Fruit fly (Drosophila melanogaster): ENCODE measurements around the gene CG34286.

DNA sequence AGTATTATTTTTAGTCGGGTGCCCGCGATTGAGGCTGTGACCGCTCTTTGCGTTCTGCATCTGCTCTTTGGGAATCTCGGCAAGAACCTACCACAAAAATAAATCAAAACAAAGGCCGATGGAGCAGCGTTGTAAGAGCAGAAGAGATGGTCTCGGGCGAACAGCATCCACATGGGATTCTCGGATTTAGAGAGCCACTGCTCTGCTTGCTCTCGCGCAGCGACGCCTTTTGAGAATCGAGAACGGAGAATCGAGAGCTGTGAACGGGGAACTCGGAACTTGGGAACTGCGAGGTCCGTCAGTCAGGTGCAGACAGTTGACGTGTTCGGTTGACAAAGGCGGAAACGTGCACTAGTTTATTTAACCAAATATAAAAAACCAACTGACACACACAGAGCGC, 14.7 kb upstream of the CG34286 start, which contains the start of gene GluClalpha:
- TF ChIP-seq EcR (GFP tag; optimal IDR thresholded peaks at IDR 0.05) = no peak
- no peak for TF ChIP-seq CG8478 (optimal IDR thresholded peaks at IDR 0.05)
- no peak for TF ChIP-seq pan (optimal IDR thresholded peaks at IDR 0.05)
- peak; percentile 33 for TF ChIP-seq Dll (optimal IDR thresholded peaks at IDR 0.05)
- no peak for TF ChIP-seq psq (optimal IDR thresholded peaks at IDR 0.05)
